Worm (Caenorhabditis elegans): ENCODE measurements around the gene C34D4.2.

DNA sequence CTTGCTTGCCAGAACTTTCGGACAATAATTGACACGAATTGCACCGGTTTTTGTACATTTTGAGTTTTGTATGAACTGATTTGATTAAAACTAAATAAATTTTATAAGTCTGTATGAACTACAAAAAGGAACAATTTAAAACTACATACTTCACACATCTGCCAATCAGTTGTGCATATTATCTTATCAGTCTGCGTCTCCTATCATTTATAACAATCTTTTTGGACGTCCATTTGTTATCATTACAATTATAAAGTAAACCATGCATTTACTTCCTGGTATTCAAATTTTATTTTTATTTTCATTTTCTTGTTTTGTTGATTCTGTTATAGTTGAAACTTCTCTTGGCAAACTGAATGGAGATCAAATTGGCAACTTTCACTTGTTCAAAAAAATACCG is 25.8 kb downstream of the C34D4.2 start, which contains the start of gene cest-10:
- TF ChIP-seq unc-39 (tag; optimal IDR thresholded peaks at IDR 0.05) (no peak), aly-2 (tag; optimal IDR thresholded peaks at IDR 0.05) (no peak), nhr-76 (tag; optimal IDR thresholded peaks at IDR 0.05) (no peak), eor-1 (tag; optimal IDR thresholded peaks at IDR 0.05) (no peak)
